Fruit fly (Drosophila melanogaster): ENCODE results near the gene Wdr37.

The Wdr37 gene

DNA sequence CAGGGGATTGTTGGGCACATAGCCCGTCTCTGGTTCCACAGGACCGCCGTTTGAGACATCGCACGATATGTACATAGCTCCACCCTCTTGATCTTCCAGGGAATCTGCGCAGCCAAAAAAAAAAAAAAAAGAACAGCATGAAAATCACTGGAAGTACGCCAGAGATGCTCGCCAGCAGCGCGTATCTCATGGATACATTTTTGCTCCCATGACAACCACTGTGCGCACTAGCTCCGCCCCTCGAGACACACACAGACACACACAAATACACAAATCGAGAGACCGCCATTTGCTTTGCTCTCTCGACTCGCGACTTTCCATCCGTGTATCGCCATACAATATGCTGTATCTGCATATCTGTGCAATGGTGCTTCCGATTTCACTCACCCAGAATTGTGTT is 31.2 kb downstream of the Wdr37 start:
- TF ChIP-seq CG11762 (GFP tag; optimal IDR thresholded peaks at IDR 0.05; ENCODE audit: insufficient read depth) (no peak), Hr4 (GFP tag; optimal IDR thresholded peaks at IDR 0.05) (peak; percentile 49), OdsH (GFP tag; optimal IDR thresholded peaks at IDR 0.05) (peak; percentile 44), cyc (GFP tag; optimal IDR thresholded peaks at IDR 0.05) (no peak), Hr39 (GFP tag; optimal IDR thresholded peaks at IDR 0.05) (no peak), CG10631 (GFP tag; optimal IDR thresholded peaks at IDR 0.05) (peak; percentile 19), CG16779 (tag; optimal IDR thresholded peaks at IDR 0.05) (no peak), salr (GFP tag; optimal IDR thresholded peaks at IDR 0.05) (peak in 1 of 2 experiments; percentile 19), eg (GFP tag; IDR thresholded peaks at IDR 0.05) (peak; percentile 82), CG34406 (GFP tag; optimal IDR thresholded peaks at IDR 0.05) (peak; percentile 5), Met (GFP tag; optimal IDR thresholded peaks at IDR 0.05) (peak; percentile 32), Eip93F (GFP tag; optimal IDR thresholded peaks at IDR 0.05) (no peak), fkh (GFP tag; optimal IDR thresholded peaks at IDR 0.05) (no peak), achi (GFP tag; optimal IDR thresholded peaks at IDR 0.05) (peak; percentile 42), Eip75B (GFP tag; optimal IDR thresholded peaks at IDR 0.05) (no peak), acj6 (GFP tag; optimal IDR thresholded peaks at IDR 0.05) (peak; percentile 21), ss (GFP tag; optimal IDR thresholded peaks at IDR 0.05) (no peak), CG6854 (GFP tag; optimal IDR thresholded peaks at IDR 0.05) (no peak), CG11902 (GFP tag; optimal IDR thresholded peaks at IDR 0.05) (no peak), CG1621 (tag; optimal IDR thresholded peaks at IDR 0.05) (no peak), dsx (GFP tag; optimal IDR thresholded peaks at IDR 0.05; ENCODE audit: poor library complexity, severe bottlenecking) (no peak), dac (GFP tag; optimal IDR thresholded peaks at IDR 0.05) (no peak), Eip78C (GFP tag) (peak; percentile 80), CG7368 (GFP tag; optimal IDR thresholded peaks at IDR 0.05) (peak; percentile 31), net (GFP tag; optimal IDR thresholded peaks at IDR 0.05) (peak; percentile 50), lz (GFP tag; optimal IDR thresholded peaks at IDR 0.05) (peak; percentile 27), CG9139 (GFP tag; optimal IDR thresholded peaks at IDR 0.05) (no peak), fd59A (GFP tag; optimal IDR thresholded peaks at IDR 0.05) (no peak), CG15336 (GFP tag; IDR thresholded peaks at IDR 0.05) (0 out of 2 replicates have a peak, but pooled peaks have one; percentile 26), Gug (GFP tag; IDR thresholded peaks at IDR 0.05) (peak; percentile 60), Sox14 (GFP tag; optimal IDR thresholded peaks at IDR 0.05) (no peak), CG6163 (GFP tag; IDR thresholded peaks at IDR 0.05) (peak; percentile 70), Sox15 (GFP tag; optimal IDR thresholded peaks at IDR 0.05) (no peak), CG3919 (GFP tag; optimal IDR thresholded peaks at IDR 0.05) (peak; percentile 33), CG11294 (GFP tag; IDR thresholded peaks at IDR 0.05) (no peak), Ets96B (tag; optimal IDR thresholded peaks at IDR 0.05) (peak; percentile 12), Ets21C (GFP tag; optimal IDR thresholded peaks at IDR 0.05) (no peak), CG8319 (GFP tag; optimal IDR thresholded peaks at IDR 0.05) (no peak), CG8632 (GFP tag; optimal IDR thresholded peaks at IDR 0.05) (peak; percentile 22), esn (GFP tag; optimal IDR thresholded peaks at IDR 0.05) (peak; percentile 22), pdm3 (GFP tag; optimal IDR thresholded peaks at IDR 0.05) (peak; percentile 31), fd85E (GFP tag; optimal IDR thresholded peaks at IDR 0.05) (no peak), topi (GFP tag; optimal IDR thresholded peaks at IDR 0.05) (no peak), CG8119 (GFP tag; IDR thresholded peaks at IDR 0.05) (0 out of 3 replicates have a peak, but pooled peaks have one; percentile 20)

DNA sequence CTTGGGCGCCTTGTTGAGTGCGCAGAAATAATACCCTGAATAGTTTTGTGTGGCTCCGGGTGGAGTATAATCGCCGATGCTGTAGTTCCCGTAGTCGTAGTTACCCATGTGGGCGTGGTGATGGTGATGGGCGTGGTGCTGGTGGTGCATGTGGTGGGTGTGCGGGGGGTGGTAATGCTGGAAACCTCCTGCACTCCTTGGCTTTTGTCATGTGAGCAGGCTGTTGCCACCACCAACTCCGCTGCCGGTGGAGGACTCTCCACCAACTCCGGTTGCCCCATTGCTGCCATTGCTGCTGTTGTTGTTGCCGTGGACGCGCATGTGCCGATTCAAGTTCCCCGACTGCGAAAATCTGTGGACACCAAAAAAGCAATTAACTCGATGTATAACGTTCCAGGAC is 33.9 kb downstream of the Wdr37 start:
- TF ChIP-seq CG6163 (GFP tag; IDR thresholded peaks at IDR 0.05): no peak
- no peak for TF ChIP-seq spab (GFP tag; optimal IDR thresholded peaks at IDR 0.05)
- TF ChIP-seq Ets21C (GFP tag; optimal IDR thresholded peaks at IDR 0.05): no peak
- TF ChIP-seq CG6854 (GFP tag; optimal IDR thresholded peaks at IDR 0.05): no peak
- TF ChIP-seq Eip93F (GFP tag; optimal IDR thresholded peaks at IDR 0.05): no peak
- TF ChIP-seq CG34406 (GFP tag; optimal IDR thresholded peaks at IDR 0.05): no peak
- TF ChIP-seq CG6276 (GFP tag; optimal IDR thresholded peaks at IDR 0.05): no peak
- no peak for TF ChIP-seq ss (GFP tag; optimal IDR thresholded peaks at IDR 0.05)

Data from whole organism, prepupa.